Fruit fly (Drosophila melanogaster): ENCODE results near the gene CG32718.

The CG32718 gene

dm6 chrX:7734131-7734930 is 43.7 kb upstream of the CG32718 start, which contains the start of the genes Pdp and Rab39 (continued):
- TF ChIP-seq jumu (GFP tag; optimal IDR thresholded peaks at IDR 0.05) (peak; percentile 55), CrebB (tag; optimal IDR thresholded peaks at IDR 0.05) (peak; percentile 32), CG2202 (tag; optimal IDR thresholded peaks at IDR 0.05) (peak; percentile 15), CG6813 (GFP tag; optimal IDR thresholded peaks at IDR 0.05) (no peak), fru (optimal IDR thresholded peaks at IDR 0.05) (no peak), CG17385 (GFP tag; optimal IDR thresholded peaks at IDR 0.05) (peak; percentile 71)

dm6 chrX:7735262-7735661 is 42.7 kb upstream of the CG32718 start:
- TF ChIP-seq nom (GFP tag; optimal IDR thresholded peaks at IDR 0.05) (peak; percentile 38), CG1603 (tag; optimal IDR thresholded peaks at IDR 0.05) (peak; percentile 29), al (GFP tag; IDR thresholded peaks at IDR 0.05) (no peak), Aef1 (GFP tag; IDR thresholded peaks at IDR 0.05) (0 out of 3 replicates have a peak, but pooled peaks have one; percentile 13), MESR4 (GFP tag; optimal IDR thresholded peaks at IDR 0.05) (peak; percentile 38), CG4707 (GFP tag; optimal IDR thresholded peaks at IDR 0.05) (peak; percentile 98), MTF-1 (GFP tag; optimal IDR thresholded peaks at IDR 0.05; ENCODE audit: borderline replicate concordance) (no peak), CG12236 (GFP tag; optimal IDR thresholded peaks at IDR 0.05) (no peak), BtbVII (GFP tag; optimal IDR thresholded peaks at IDR 0.05) (no peak), chinmo (GFP tag; IDR thresholded peaks at IDR 0.05; ENCODE audit: partially characterized antibody) (peak; percentile 66; the same call in 1 of the 4 replicates), cg (GFP tag; optimal IDR thresholded peaks at IDR 0.05) (peak; percentile 75), Pdp1 (GFP tag; optimal IDR thresholded peaks at IDR 0.05) (peak in 1 of 2 experiments; percentile 94), ewg (GFP tag; optimal IDR thresholded peaks at IDR 0.05) (no peak), Side (GFP tag; optimal IDR thresholded peaks at IDR 0.05) (no peak), sens (GFP tag) (peak; percentile 55), CG4282 (GFP tag; optimal IDR thresholded peaks at IDR 0.05) (peak; percentile 71), Med (GFP tag) (peak; percentile 66), CG7928 (GFP tag; optimal IDR thresholded peaks at IDR 0.05) (peak; percentile 82), CG4360 (GFP tag; IDR thresholded peaks at IDR 0.05) (peak; percentile 23; the same call in 1 of the 2 replicates), zfh1 (GFP tag; IDR thresholded peaks at IDR 0.05) (0 out of 3 replicates have a peak, but pooled peaks have one; percentile 9), Dp (GFP tag; optimal IDR thresholded peaks at IDR 0.05) (peak; percentile 73), E2f2 (GFP tag; IDR thresholded peaks at IDR 0.05) (peak; percentile 85), pzg (GFP tag; optimal IDR thresholded peaks at IDR 0.05) (peak; percentile 24), CG2116 (GFP tag; optimal IDR thresholded peaks at IDR 0.05) (peak; percentile 1)

dm6 chrX:7736593-7736992 is 41.4 kb upstream of the CG32718 start, which contains the start of gene Tom40:
Tom40 (plus strand) TSS chrX:7736893.
- TF ChIP-seq BEAF-32 (GFP tag; optimal IDR thresholded peaks at IDR 0.05) (no peak), Dref (GFP tag; IDR thresholded peaks at IDR 0.05) (no peak), CG12219 (GFP tag; optimal IDR thresholded peaks at IDR 0.05) (no peak), CG6813 (GFP tag; optimal IDR thresholded peaks at IDR 0.05) (no peak), CG16779 (GFP tag; IDR thresholded peaks at IDR 0.05) (no peak), nom (GFP tag; optimal IDR thresholded peaks at IDR 0.05) (no peak), CG7745 (tag; optimal IDR thresholded peaks at IDR 0.05) (no peak), dimm (GFP tag; IDR thresholded peaks at IDR 0.05) (no peak), CG12104 (GFP tag; optimal IDR thresholded peaks at IDR 0.05) (no peak), Gsc (GFP tag; IDR thresholded peaks at IDR 0.05) (no peak), bsh (GFP tag; optimal IDR thresholded peaks at IDR 0.05) (no peak), B-H1 (GFP tag; IDR thresholded peaks at IDR 0.05) (no peak), seq (GFP tag; IDR thresholded peaks at IDR 0.05) (no peak), Ets97D (GFP tag; optimal IDR thresholded peaks at IDR 0.05) (no peak), MTF-1 (GFP tag; optimal IDR thresholded peaks at IDR 0.05; ENCODE audit: borderline replicate concordance) (no peak), NC2α (GFP tag; optimal IDR thresholded peaks at IDR 0.05) (no peak), pzg (GFP tag; optimal IDR thresholded peaks at IDR 0.05) (no peak), stwl (tag; optimal IDR thresholded peaks at IDR 0.05) (no peak), pho (GFP tag; optimal IDR thresholded peaks at IDR 0.05) (no peak)

All from whole organism, embryonic.